Fruit fly (Drosophila melanogaster): ENCODE results near the gene CG18094.

CG18094 gene

dm6 chr2L:19492934-19493686 is 3.0 kb downstream of the CG18094 start, which contains the start of the genes swm and Ctu2 (continued):
- TF ChIP-seq hbn (GFP tag; IDR thresholded peaks at IDR 0.05; ENCODE audit: partially characterized antibody) = peak; percentile 66
- TF ChIP-seq amos (GFP tag; IDR thresholded peaks at IDR 0.05; ENCODE audit: partially characterized antibody) = peak; percentile 67
- no peak for TF ChIP-seq CG4707 (GFP tag; optimal IDR thresholded peaks at IDR 0.05)
- TF ChIP-seq CG11723 (GFP tag; optimal IDR thresholded peaks at IDR 0.05) = peak; percentile 18
- peak; percentile 79 for TF ChIP-seq phol (tag; optimal IDR thresholded peaks at IDR 0.05)
- peak; percentile 62 for TF ChIP-seq Dbx (GFP tag; IDR thresholded peaks at IDR 0.05)
- peak; percentile 78 for TF ChIP-seq CG30403 (GFP tag; optimal IDR thresholded peaks at IDR 0.05)
- TF ChIP-seq Atf-2 (GFP tag; optimal IDR thresholded peaks at IDR 0.05) = no peak
- TF ChIP-seq CG12659 (GFP tag; optimal IDR thresholded peaks at IDR 0.05) = peak; percentile 82
- TF ChIP-seq CG5245 (GFP tag; optimal IDR thresholded peaks at IDR 0.05) = no peak
- TF ChIP-seq CG13123 (GFP tag; optimal IDR thresholded peaks at IDR 0.05) = no peak
- TF ChIP-seq pum (GFP tag; optimal IDR thresholded peaks at IDR 0.05) = peak; percentile 23
- peak; percentile 82 for TF ChIP-seq Fer3 (tag; optimal IDR thresholded peaks at IDR 0.05)
- peak; percentile 5 for TF ChIP-seq CG1603 (tag; optimal IDR thresholded peaks at IDR 0.05)
- TF ChIP-seq B-H1 (GFP tag; IDR thresholded peaks at IDR 0.05) = peak; percentile 22; the same call in 2 of the 3 replicates
- peak; percentile 74 for TF ChIP-seq Fer1 (GFP tag; optimal IDR thresholded peaks at IDR 0.05)
- TF ChIP-seq CG6683 (GFP tag; optimal IDR thresholded peaks at IDR 0.05) = peak; percentile 12
- TF ChIP-seq eve (GFP tag; optimal IDR thresholded peaks at IDR 0.05) = no peak
- TF ChIP-seq vfl (GFP tag; optimal IDR thresholded peaks at IDR 0.05) = peak; percentile 16
- peak; percentile 44 for TF ChIP-seq CG15514 (GFP tag; optimal IDR thresholded peaks at IDR 0.05)
- no peak for TF ChIP-seq Antp (GFP tag; optimal IDR thresholded peaks at IDR 0.05)
- peak; percentile 40 for TF ChIP-seq CG2202 (tag; optimal IDR thresholded peaks at IDR 0.05)
- TF ChIP-seq odd (GFP tag; optimal IDR thresholded peaks at IDR 0.05) = no peak
- no peak for TF ChIP-seq D (optimal IDR thresholded peaks at IDR 0.05)
- peak; percentile 40 for TF ChIP-seq D (GFP tag; optimal IDR thresholded peaks at IDR 0.05)
- TF ChIP-seq crp (GFP tag; optimal IDR thresholded peaks at IDR 0.05) = peak in 1 of 2 experiments; percentile 47
- peak; percentile 31; the same call in 1 of the 2 replicates for TF ChIP-seq esg (GFP tag; conservative IDR thresholded peaks at IDR 0.05)
- TF ChIP-seq CG6689 (GFP tag; IDR thresholded peaks at IDR 0.05) = peak; percentile 68
- TF ChIP-seq slbo (GFP tag; IDR thresholded peaks at IDR 0.05) = peak; percentile 78
- TF ChIP-seq sqz (GFP tag; optimal IDR thresholded peaks at IDR 0.05) = no peak
- peak; percentile 48 for TF ChIP-seq pzg (GFP tag; optimal IDR thresholded peaks at IDR 0.05)
- TF ChIP-seq CG3847 (GFP tag; IDR thresholded peaks at IDR 0.05) = peak; percentile 66
- TF ChIP-seq CG4404 (GFP tag; IDR thresholded peaks at IDR 0.05) = peak; percentile 56
- TF ChIP-seq insv (GFP tag; optimal IDR thresholded peaks at IDR 0.05) = peak in 1 of 2 experiments; percentile 51
- peak; percentile 57 for TF ChIP-seq CG7556 (GFP tag; optimal IDR thresholded peaks at IDR 0.05)
- 0 out of 2 replicates have a peak, but pooled peaks have one; percentile 50 for TF ChIP-seq CG11085 (GFP tag; IDR thresholded peaks at IDR 0.05)
- TF ChIP-seq Gsc (GFP tag; IDR thresholded peaks at IDR 0.05) = no peak
- TF ChIP-seq Sry-δ (GFP tag; optimal IDR thresholded peaks at IDR 0.05) = peak; percentile 64
- no peak for TF ChIP-seq hkb (optimal IDR thresholded peaks at IDR 0.05)
- peak; percentile 55; the same call in 1 of the 2 replicates for TF ChIP-seq hkb (GFP tag; IDR thresholded peaks at IDR 0.05)
- peak; percentile 70 for TF ChIP-seq Ssrp (tag; optimal IDR thresholded peaks at IDR 0.05)
- peak; percentile 7 for TF ChIP-seq zfh2 (GFP tag; optimal IDR thresholded peaks at IDR 0.05)
- no peak for TF ChIP-seq lov (optimal IDR thresholded peaks at IDR 0.05)
- TF ChIP-seq lov (GFP tag; IDR thresholded peaks at IDR 0.05) = no peak
- TF ChIP-seq Hmr (GFP tag; optimal IDR thresholded peaks at IDR 0.05) = no peak
- TF ChIP-seq kah (GFP tag; optimal IDR thresholded peaks at IDR 0.05) = peak; percentile 19
- TF ChIP-seq CG4282 (GFP tag; optimal IDR thresholded peaks at IDR 0.05) = no peak
- TF ChIP-seq Chrac-16 (GFP tag; optimal IDR thresholded peaks at IDR 0.05) = peak; percentile 54
- peak; percentile 14 for TF ChIP-seq CG10654 (GFP tag; optimal IDR thresholded peaks at IDR 0.05)
- TF ChIP-seq CG11398 (GFP tag; optimal IDR thresholded peaks at IDR 0.05) = no peak
